Fruit fly (Drosophila melanogaster) whole organism, embryonic: ENCODE measurements around the gene Synd.

Source experiments
- CG14860 ChIP-seq: fragments of 200-800 bp; sonication (Bioruptor generic); IDR thresholded peaks from 3 replicates; pipeline ENCODE4 v1.3.6; 2022; ENCODE audit warnings: missing biosample characterization, missing genetic modification characterization; ENCODE audit not compliant: partially characterized antibody
- CG7271 ChIP-seq: fragments of 200-800 bp; sonication (Bioruptor generic); optimal IDR thresholded peaks from 2 replicates; lab custom pipeline; 2018; ENCODE audit warnings: missing biosample characterization, mild to moderate bottlenecking, missing genetic modification characterization, moderate library complexity
- dmrt99B ChIP-seq: fragments of 200-800 bp; sonication (Bioruptor generic); optimal IDR thresholded peaks from 2 replicates; lab custom pipeline; 2018; ENCODE audit warnings: missing biosample characterization, mild to moderate bottlenecking, missing genetic modification characterization, moderate library complexity
- nmo ChIP-seq: fragments of 200-800 bp; sonication (Bioruptor generic); optimal IDR thresholded peaks from 2 replicates; lab custom pipeline; 2018; ENCODE audit warnings: missing biosample characterization, mild to moderate bottlenecking, missing genetic modification characterization, moderate library complexity

DNA sequence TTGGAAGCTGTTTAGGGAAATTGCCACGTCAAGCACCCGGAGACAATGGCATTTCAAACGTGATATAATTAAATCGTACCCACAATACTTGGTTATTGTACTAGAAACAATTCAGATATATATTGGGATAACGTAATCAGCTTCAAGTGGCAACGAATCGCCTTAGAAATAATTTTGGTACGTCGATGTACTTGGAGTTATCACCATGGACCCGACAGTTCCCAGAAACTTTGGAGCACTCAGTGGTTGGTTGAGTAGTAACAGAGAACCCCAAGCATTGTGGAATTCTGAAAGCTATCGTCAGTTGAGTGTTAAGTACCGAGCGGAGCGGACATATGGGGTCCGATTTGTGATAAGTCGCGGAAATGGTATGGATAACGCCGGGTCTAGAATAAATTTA is 9.2 kb downstream of the Synd start, which contains the start of gene CG15695:
- no peak for TF ChIP-seq dmrt99B (tag; lab: Kevin White, UChicago)
- no peak for TF ChIP-seq CG14860 (GFP tag; lab: Robert Waterston, UW)
- TF ChIP-seq CG7271, result no peak
- no peak for TF ChIP-seq nmo (GFP tag; lab: Kevin White, UChicago)
